Fruit fly (Drosophila melanogaster) whole organism, wandering third instar larva: Measurements from ENCODE around the gene CG17258.

Source experiments
- Abd-B ChIP-seq: fragments of >200 bp; optimal IDR thresholded peaks from 2 replicates; lab custom pipeline; 2017; ENCODE audit warnings: missing biosample characterization, missing genetic modification characterization
- CG9705 ChIP-seq: fragments of 200-800 bp; sonication (Bioruptor generic); optimal IDR thresholded peaks from 2 replicates; lab custom pipeline; 2018; ENCODE audit warnings: missing biosample characterization, mild to moderate bottlenecking, missing genetic modification characterization
- Dfd ChIP-seq: fragments of >200 bp; optimal IDR thresholded peaks from 2 replicates; lab custom pipeline; 2017; ENCODE audit warnings: missing biosample characterization, missing genetic modification characterization
- Dif ChIP-seq: fragments of 200-275, 200-300 bp; sonication (Bioruptor generic); optimal IDR thresholded peaks from 2 replicates; lab custom pipeline; 2018; ENCODE audit warnings: missing biosample characterization, missing genetic modification characterization; ENCODE audit not compliant: partially characterized antibody
- GATAd ChIP-seq: sonication (Bioruptor generic); optimal IDR thresholded peaks from 2 replicates; lab custom pipeline; 2016; ENCODE audit warnings: missing biosample characterization, missing genetic modification characterization
- HLH106 ChIP-seq: fragments of 200-800 bp; optimal IDR thresholded peaks from 3 replicates; lab custom pipeline; 2019; ENCODE audit warnings: missing biosample characterization, mild to moderate bottlenecking, missing genetic modification characterization, moderate library complexity
- Hnf4 ChIP-seq: fragments of 200-800 bp; sonication (Bioruptor generic); optimal IDR thresholded peaks from 2 replicates; lab custom pipeline; 2016; ENCODE audit warnings: missing biosample characterization, mild to moderate bottlenecking, missing genetic modification characterization
- Hr78 ChIP-seq: fragments of >200 bp; optimal IDR thresholded peaks from 2 replicates; lab custom pipeline; 2017; ENCODE audit warnings: missing biosample characterization, missing genetic modification characterization
- Hr83 ChIP-seq: fragments of 200-300 bp; sonication (Bioruptor generic); optimal IDR thresholded peaks from 2 replicates; lab custom pipeline; 2016; ENCODE audit warnings: missing biosample characterization, mild to moderate bottlenecking, missing genetic modification characterization, moderate library complexity; ENCODE audit not compliant: poor library complexity, severe bottlenecking
- Myc ChIP-seq: fragments of >200 bp; optimal IDR thresholded peaks from 2 replicates; lab custom pipeline; 2017
- N ChIP-seq: fragments of >200 bp; optimal IDR thresholded peaks from 2 replicates; lab custom pipeline; 2018; ENCODE audit warnings: missing biosample characterization, missing external identifiers, missing genetic modification characterization
- OdsH ChIP-seq: fragments of 200-800 bp; sonication (Bioruptor generic); optimal IDR thresholded peaks from 2 replicates; lab custom pipeline; 2016; ENCODE audit warnings: missing biosample characterization, mild to moderate bottlenecking, missing genetic modification characterization
- Rel ChIP-seq, 2 experiments: fragments of 200-800 bp; sonication (Bioruptor generic) in 1 of 2; optimal IDR thresholded peaks; 2 replicates in 1 of 2; 3 replicates in 1 of 2; lab custom pipeline; 2016 to 2019; ENCODE audit warnings: mild to moderate bottlenecking in 2 of 2, missing biosample characterization in 2 of 2, missing genetic modification characterization in 2 of 2, moderate library complexity in 1 of 2
- Sp1 ChIP-seq: fragments of 200-800 bp; sonication (Bioruptor generic); optimal IDR thresholded peaks from 3 replicates; lab custom pipeline; 2019; ENCODE audit warnings: missing biosample characterization, mild to moderate bottlenecking, missing genetic modification characterization, moderate library complexity
- br ChIP-seq: fragments of 200-800 bp; sonication (Bioruptor generic); optimal IDR thresholded peaks from 2 replicates; lab custom pipeline; 2016; ENCODE audit warnings: missing biosample characterization, missing genetic modification characterization
- brk ChIP-seq: fragments of 200-800 bp; sonication (Bioruptor generic); optimal IDR thresholded peaks from 2 replicates; lab custom pipeline; 2016; ENCODE audit warnings: missing biosample characterization, mild to moderate bottlenecking, missing genetic modification characterization
- dl ChIP-seq, 2 experiments: fragments of 175-275, 200-275 bp in 1 of 2; fragments of 200-275 bp in 1 of 2; sonication (Bioruptor generic); optimal IDR thresholded peaks; lab custom pipeline; 2018; ENCODE audit warnings: mild to moderate bottlenecking in 2 of 2, missing biosample characterization in 2 of 2, missing genetic modification characterization in 2 of 2, moderate library complexity in 2 of 2; ENCODE audit not compliant: partially characterized antibody in 2 of 2, insufficient read depth in 1 of 2
- dmrt93B ChIP-seq: fragments of 200-800 bp; sonication (Bioruptor generic); optimal IDR thresholded peaks from 2 replicates; lab custom pipeline; 2018; ENCODE audit warnings: missing biosample characterization, mild to moderate bottlenecking, missing genetic modification characterization
- dsf ChIP-seq: sonication (Bioruptor generic); optimal IDR thresholded peaks from 2 replicates; lab custom pipeline; 2016; ENCODE audit warnings: missing biosample characterization, missing genetic modification characterization, borderline replicate concordance
- ey ChIP-seq: fragments of 200-800 bp; sonication (Bioruptor generic); optimal IDR thresholded peaks from 2 replicates; lab custom pipeline; 2016; ENCODE audit warnings: missing biosample characterization, missing genetic modification characterization
- foxo ChIP-seq, 2 experiments: fragments of 200-800 bp; sonication (Bioruptor generic); optimal IDR thresholded peaks; 2 replicates in 1 of 2; 3 replicates in 1 of 2; lab custom pipeline; 2016 to 2017; ENCODE audit warnings: missing biosample characterization in 2 of 2, missing genetic modification characterization in 2 of 2
- fru ChIP-seq: fragments of 200-800 bp; sonication (Bioruptor generic); optimal IDR thresholded peaks from 3 replicates; lab custom pipeline; 2016; ENCODE audit warnings: missing biosample characterization, mild to moderate bottlenecking, missing genetic modification characterization
- h ChIP-seq: fragments of 200-800 bp; sonication (Bioruptor generic); optimal IDR thresholded peaks from 3 replicates; lab custom pipeline; 2016; ENCODE audit warnings: missing biosample characterization, mild to moderate bottlenecking, missing genetic modification characterization
- jim ChIP-seq: fragments of 175-275, 200-325 bp; sonication (Bioruptor generic); optimal IDR thresholded peaks from 2 replicates; lab custom pipeline; 2016; ENCODE audit warnings: missing biosample characterization, mild to moderate bottlenecking, missing genetic modification characterization
- lola ChIP-seq: fragments of >200 bp; optimal IDR thresholded peaks from 2 replicates; lab custom pipeline; 2017; ENCODE audit warnings: missing biosample characterization, missing genetic modification characterization
- pan ChIP-seq: fragments of >200 bp; optimal IDR thresholded peaks from 2 replicates; lab custom pipeline; 2017
- psq ChIP-seq: fragments of 200-800 bp; sonication (Bioruptor generic); optimal IDR thresholded peaks from 3 replicates; lab custom pipeline; 2017; ENCODE audit warnings: missing biosample characterization, mild to moderate bottlenecking, missing genetic modification characterization, moderate library complexity
- rgr ChIP-seq: fragments of 200-800 bp; sonication (Bioruptor generic); optimal IDR thresholded peaks from 3 replicates; lab custom pipeline; 2016; ENCODE audit warnings: missing biosample characterization, mild to moderate bottlenecking, missing genetic modification characterization
- sage ChIP-seq: fragments of 200-800 bp; sonication (Bioruptor generic); optimal IDR thresholded peaks from 2 replicates; lab custom pipeline; 2016; ENCODE audit warnings: missing biosample characterization, mild to moderate bottlenecking, missing genetic modification characterization
- sv ChIP-seq: fragments of 200-800 bp; sonication (Bioruptor generic); optimal IDR thresholded peaks from 3 replicates; lab custom pipeline; 2016; ENCODE audit warnings: missing biosample characterization, missing genetic modification characterization
- tai ChIP-seq: sonication (Bioruptor generic); optimal IDR thresholded peaks from 2 replicates; lab custom pipeline; 2016; ENCODE audit warnings: missing biosample characterization, missing genetic modification characterization
- woc ChIP-seq: sonication (Bioruptor generic); optimal IDR thresholded peaks from 2 replicates; lab custom pipeline; 2016; ENCODE audit warnings: missing biosample characterization, mild to moderate bottlenecking, missing genetic modification characterization

CG17258 gene

DNA sequence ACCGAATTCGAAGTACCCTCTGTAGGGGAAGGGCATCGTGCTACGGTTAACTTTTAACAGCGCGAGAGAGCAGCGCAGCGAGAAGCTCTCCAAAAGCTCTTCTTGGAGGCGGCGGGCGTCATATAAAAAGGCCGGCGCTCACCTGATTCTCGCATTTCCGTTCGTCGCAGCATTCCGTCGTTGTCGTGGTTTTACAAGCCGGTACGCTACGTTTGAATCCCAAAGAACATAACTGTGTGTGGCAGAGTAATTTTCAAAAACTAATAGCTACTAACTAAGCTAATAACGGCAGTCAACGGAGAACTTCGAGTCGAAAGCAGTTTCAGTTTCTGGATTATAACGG is 21.3 kb upstream of the CG17258 start, which contains the start of gene FASN1 (continued):
- TF ChIP-seq Hr83 (GFP tag; lab: Kevin White, UChicago), result peak; percentile 70
- TF ChIP-seq h (GFP tag; lab: Kevin White, UChicago), result peak; percentile 23
- no peak for TF ChIP-seq sage (GFP tag; lab: Kevin White, UChicago)
- TF ChIP-seq psq (GFP tag; lab: Kevin White, UChicago), result no peak
- no peak for TF ChIP-seq Abd-B (GFP tag; lab: Kevin White, UChicago)
- no peak for TF ChIP-seq N (GFP tag; lab: Kevin White, UChicago)

DNA sequence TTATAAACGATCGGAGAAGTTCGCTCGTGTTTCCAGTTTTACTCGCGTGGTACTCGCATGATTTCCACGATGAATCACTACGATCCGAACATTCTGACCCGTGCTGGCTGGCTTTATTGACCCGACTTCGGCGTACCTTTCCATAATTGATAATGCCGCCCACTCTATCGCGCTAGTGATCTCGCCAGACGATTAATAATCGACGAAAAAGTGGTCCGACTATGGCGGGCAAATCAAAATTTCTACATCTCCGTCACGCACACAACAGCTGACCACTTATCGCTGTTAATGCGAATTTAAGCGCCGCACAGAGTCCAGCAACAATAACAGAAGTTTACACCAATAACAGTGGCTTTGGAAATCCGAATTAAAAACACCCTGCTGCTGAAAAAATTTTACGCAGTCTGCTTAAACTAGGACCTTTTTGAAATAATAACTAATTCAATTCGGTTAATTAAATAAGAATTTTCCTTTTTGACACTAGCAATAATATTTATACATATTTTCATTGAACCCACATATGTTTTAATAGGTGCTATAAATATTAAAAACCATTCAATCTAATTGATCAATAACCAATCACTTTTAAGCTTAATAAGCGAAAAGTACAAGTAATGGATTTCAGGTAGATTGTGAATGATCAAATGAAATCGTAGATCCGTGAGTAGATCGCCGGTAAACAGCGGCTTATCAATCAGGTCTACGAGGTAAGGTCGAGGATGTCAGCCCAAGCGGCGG is 20.7 kb upstream of the CG17258 start:
- TF ChIP-seq CG9705 (peak; percentile 33), sv (GFP tag; lab: Kevin White, UChicago) (peak; percentile 60), Myc (no peak), br (GFP tag; lab: Kevin White, UChicago) (peak; percentile 53), foxo (GFP tag; optimal IDR thresholded peaks at IDR 0.05; lab: Kevin White, UChicago) (peak in 1 of 2 experiments; percentile 70), ey (peak; percentile 58), jim (GFP tag; lab: Kevin White, UChicago) (no peak), Abd-B (GFP tag; lab: Kevin White, UChicago) (no peak), Rel (GFP tag; optimal IDR thresholded peaks at IDR 0.05; lab: Kevin White, UChicago) (no peak), Rel (tag; optimal IDR thresholded peaks at IDR 0.05; lab: Kevin White, UChicago) (peak; percentile 24), rgr (GFP tag; lab: Kevin White, UChicago) (peak; percentile 47), woc (peak; percentile 95), h (GFP tag; lab: Kevin White, UChicago) (peak; percentile 38), HLH106 (tag; lab: Kevin White, UChicago) (peak; percentile 26), Dfd (GFP tag; lab: Kevin White, UChicago) (no peak), psq (GFP tag; lab: Kevin White, UChicago) (peak; percentile 51), dmrt93B (GFP tag; lab: Kevin White, UChicago) (peak; percentile 55), fru (GFP tag; lab: Kevin White, UChicago) (peak; percentile 72), sage (GFP tag; lab: Kevin White, UChicago) (peak; percentile 16), Dif (GFP tag; lab: Kevin White, UChicago) (no peak), Sp1 (peak; percentile 66), OdsH (GFP tag; lab: Kevin White, UChicago) (peak; percentile 67)
- TF ChIP-seq, all 38 proteins: peak for 16

DNA sequence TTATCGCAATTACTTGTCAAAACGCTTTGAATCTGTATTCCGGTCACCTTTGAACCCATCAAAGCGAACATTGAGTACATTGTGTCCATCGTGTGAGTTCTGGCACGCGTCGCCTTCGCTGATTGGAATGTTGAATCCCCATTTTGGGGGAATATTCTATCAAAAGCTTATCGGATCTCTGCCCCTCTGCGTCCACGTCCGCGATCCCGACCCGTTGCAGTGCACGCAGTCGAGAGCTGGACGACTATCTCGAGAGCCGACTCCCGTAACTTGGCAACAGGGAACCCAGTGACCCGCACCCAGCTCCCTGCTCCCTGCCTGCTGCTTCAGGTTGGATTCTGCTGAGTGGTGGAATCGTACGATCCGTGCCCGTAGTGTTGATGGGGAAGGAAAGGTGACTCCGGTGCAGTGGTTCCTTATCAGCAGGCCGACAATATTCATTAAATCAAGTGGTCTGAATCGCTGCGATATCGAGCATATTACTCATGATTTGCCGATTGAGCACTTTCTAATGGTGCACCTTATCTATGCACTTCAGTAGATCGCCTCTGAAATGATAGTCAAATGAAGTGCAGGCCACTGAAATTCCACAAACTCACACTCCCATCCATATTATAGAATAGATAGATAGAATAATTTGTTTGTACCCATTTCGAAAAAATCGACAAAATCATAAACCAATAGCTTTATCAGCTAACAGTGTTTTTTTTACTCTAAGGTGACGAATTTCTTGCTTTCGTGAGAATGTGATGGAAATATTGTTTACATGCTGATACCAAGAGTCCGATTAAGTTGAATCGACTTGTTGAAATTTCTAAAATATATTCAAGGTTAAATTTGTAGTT is 9.7 kb upstream of the CG17258 start:
- TF ChIP-seq GATAd (GFP tag; lab: Kevin White, UChicago) (no peak), Hr83 (GFP tag; lab: Kevin White, UChicago) (peak; percentile 2), dmrt93B (GFP tag; lab: Kevin White, UChicago) (no peak), Sp1 (no peak), N (GFP tag; lab: Kevin White, UChicago) (no peak), Hnf4 (GFP tag; lab: Kevin White, UChicago) (no peak), Dfd (GFP tag; lab: Kevin White, UChicago) (no peak), brk (GFP tag; lab: Kevin White, UChicago) (no peak), dsf (GFP tag; lab: Kevin White, UChicago) (no peak), fru (GFP tag; lab: Kevin White, UChicago) (no peak), pan (lab: Kevin White, UChicago) (no peak), rgr (GFP tag; lab: Kevin White, UChicago) (no peak), h (GFP tag; lab: Kevin White, UChicago) (peak; percentile 51), tai (GFP tag; lab: Kevin White, UChicago) (no peak), Rel (GFP tag; optimal IDR thresholded peaks at IDR 0.05; lab: Kevin White, UChicago) (no peak), Rel (tag; optimal IDR thresholded peaks at IDR 0.05; lab: Kevin White, UChicago) (peak; percentile 95)
- TF ChIP-seq, all 38 proteins: peak for 3

DNA sequence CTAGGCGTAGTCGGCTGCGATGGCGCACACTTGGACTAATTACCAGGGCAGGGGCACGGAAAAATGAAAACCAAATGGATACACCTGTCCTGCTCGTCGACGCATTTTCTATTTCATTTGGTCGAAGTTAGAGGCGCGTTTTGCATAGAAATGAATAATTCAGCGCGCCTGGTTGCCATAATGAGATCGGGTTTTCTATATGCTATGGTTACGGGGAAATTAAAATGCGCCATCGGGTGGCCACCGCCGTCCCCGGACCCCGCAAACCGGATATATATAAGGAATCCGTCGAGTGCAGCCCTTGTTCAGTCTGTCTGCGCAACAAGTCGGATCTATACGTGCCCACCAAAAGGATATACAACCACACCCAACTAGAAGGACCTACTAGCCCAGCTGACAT is 8.5 kb upstream of the CG17258 start, which contains the start of gene FASN2:
Gene FASN2 (plus strand): TSS at position 301 of the 400 bp plus-strand sequence.
- TF ChIP-seq Hr78 (GFP tag; lab: Kevin White, UChicago), result no peak
- no peak for TF ChIP-seq N (GFP tag; lab: Kevin White, UChicago)
- TF ChIP-seq h (GFP tag; lab: Kevin White, UChicago), result no peak
- TF ChIP-seq Abd-B (GFP tag; lab: Kevin White, UChicago), result no peak
- no peak for TF ChIP-seq pan (lab: Kevin White, UChicago)
- no peak for TF ChIP-seq OdsH (GFP tag; lab: Kevin White, UChicago)
- no peak for TF ChIP-seq foxo (GFP tag; optimal IDR thresholded peaks at IDR 0.05; lab: Kevin White, UChicago)
- no peak for TF ChIP-seq Dfd (GFP tag; lab: Kevin White, UChicago)
- no peak for TF ChIP-seq lola
- TF ChIP-seq sage (GFP tag; lab: Kevin White, UChicago), result no peak
- TF ChIP-seq dsf (GFP tag; lab: Kevin White, UChicago), result no peak
- TF ChIP-seq brk (GFP tag; lab: Kevin White, UChicago), result no peak
- TF ChIP-seq Hr83 (GFP tag; lab: Kevin White, UChicago), result no peak
- TF ChIP-seq Rel (GFP tag; optimal IDR thresholded peaks at IDR 0.05; lab: Kevin White, UChicago), result no peak
- no peak for TF ChIP-seq Rel (tag; optimal IDR thresholded peaks at IDR 0.05; lab: Kevin White, UChicago)
- TF ChIP-seq sv (GFP tag; lab: Kevin White, UChicago), result no peak
- no peak for TF ChIP-seq dl (GFP tag; optimal IDR thresholded peaks at IDR 0.05; lab: Kevin White, UChicago; ENCODE audit: insufficient read depth in 1 of 2, partially characterized antibody in 2 of 2)
